Worm (Caenorhabditis elegans) whole organism, early embryonic: ENCODE results near the gene capg-2.

Source experiments
- F13C5.2 ChIP-seq: sonication (generic microtip); optimal IDR thresholded peaks from 2 replicates; lab custom pipeline; 2017; ENCODE audit warnings: mild to moderate bottlenecking, missing genetic modification characterization, inconsistent platforms, missing compliant biosample characterization
- ama-1 ChIP-seq: fragments of 150-350 bp; optimal IDR thresholded peaks from 2 replicates; lab custom pipeline; 2014
- ceh-13 ChIP-seq: fragments of 200-800 bp; sonication (Bioruptor generic); optimal IDR thresholded peaks from 2 replicates; lab custom pipeline; 2018; ENCODE audit warnings: mild to moderate bottlenecking, missing genetic modification characterization, missing compliant biosample characterization
- ceh-36 ChIP-seq: sonication (generic microtip); optimal IDR thresholded peaks from 2 replicates; lab custom pipeline; 2016; ENCODE audit warnings: missing genetic modification characterization, inconsistent platforms, missing compliant biosample characterization
- sea-1 ChIP-seq: fragments of 200-800 bp; sonication (Bioruptor generic); conservative IDR thresholded peaks from 2 replicates; pipeline ENCODE4 v1.3.6; 2022; ENCODE audit warnings: missing genetic modification characterization, missing compliant biosample characterization

DNA sequence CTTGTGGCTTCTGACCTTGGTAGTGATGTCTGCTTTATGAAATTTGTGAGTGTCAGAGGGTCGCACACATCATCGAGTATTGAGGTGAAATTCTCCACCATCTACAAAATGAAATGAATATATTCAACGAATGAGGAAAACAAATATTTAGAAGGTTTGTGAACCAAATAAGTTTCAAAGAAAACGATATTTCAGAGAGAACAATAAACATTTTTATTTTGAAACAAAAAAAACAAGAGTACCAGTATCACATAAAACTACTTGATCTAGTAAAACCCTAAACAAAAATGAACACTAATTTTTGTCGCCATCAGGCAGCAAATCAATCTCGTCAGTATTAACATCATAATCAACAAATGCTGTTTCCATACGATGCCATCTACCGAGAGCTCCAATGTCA lies 45.4 kb downstream of the capg-2 start, which contains the start of gene R04F11.3:
- no peak for TF ChIP-seq ama-1
- TF ChIP-seq ceh-13 (GFP tag; lab: Kevin White, UChicago) = no peak
- no peak for TF ChIP-seq sea-1 (GFP tag; lab: Robert Waterston, UW)
- TF ChIP-seq F13C5.2 (tag; lab: Kevin White, UChicago) = no peak
- no peak for TF ChIP-seq ceh-36 (tag; lab: Kevin White, UChicago)
